Worm (Caenorhabditis elegans) whole organism, L3 larva: Measurements from ENCODE around the gene tbx-38.

Source experiments
- R02D3.7 ChIP-seq: fragments of 150-350 bp; optimal IDR thresholded peaks from 2 replicates; lab custom pipeline; 2014; ENCODE audit warnings: missing biosample characterization, missing genetic modification characterization
- ZK546.5 ChIP-seq: sonication (generic microtip); optimal IDR thresholded peaks from 2 replicates; lab custom pipeline; 2017; ENCODE audit warnings: missing biosample characterization, missing genetic modification characterization
- aly-2 ChIP-seq: fragments of 150-350 bp; optimal IDR thresholded peaks from 2 replicates; lab custom pipeline; 2014; ENCODE audit warnings: missing biosample characterization, missing genetic modification characterization
- ama-1 ChIP-seq: fragments of 150-350 bp; optimal IDR thresholded peaks from 2 replicates; lab custom pipeline; 2018
- ceh-16 ChIP-seq: sonication (generic microtip); optimal IDR thresholded peaks from 2 replicates; lab custom pipeline; 2017; ENCODE audit warnings: missing biosample characterization, missing genetic modification characterization
- ceh-28 ChIP-seq: fragments of 150-350 bp; optimal IDR thresholded peaks from 2 replicates; lab custom pipeline; 2014; ENCODE audit warnings: missing biosample characterization, missing genetic modification reagents, missing genetic modification characterization
- ceh-82 ChIP-seq: fragments of 150-350 bp; optimal IDR thresholded peaks from 2 replicates; lab custom pipeline; 2014; ENCODE audit warnings: missing biosample characterization, missing genetic modification characterization
- ceh-9 ChIP-seq: sonication (generic microtip); optimal IDR thresholded peaks from 2 replicates; lab custom pipeline; 2018; ENCODE audit warnings: missing biosample characterization, missing genetic modification characterization
- daf-12 ChIP-seq: fragments of 150-350 bp; optimal IDR thresholded peaks from 2 replicates; lab custom pipeline; 2014; ENCODE audit warnings: missing biosample characterization, missing genetic modification reagents, missing genetic modification characterization
- egl-27 ChIP-seq: sonication (generic microtip); optimal IDR thresholded peaks from 4 replicates; lab custom pipeline; 2017; ENCODE audit warnings: missing biosample characterization, missing genetic modification reagents, missing genetic modification characterization
- egl-5 ChIP-seq: fragments of 150-350 bp; optimal IDR thresholded peaks from 2 replicates; lab custom pipeline; 2017; ENCODE audit warnings: missing biosample characterization, missing genetic modification reagents, missing genetic modification characterization, inconsistent platforms
- elt-1 ChIP-seq: fragments of 150-350 bp; optimal IDR thresholded peaks from 2 replicates; lab custom pipeline; 2014; ENCODE audit warnings: missing biosample characterization, missing genetic modification characterization
- elt-2 ChIP-seq: sonication (generic microtip); optimal IDR thresholded peaks from 2 replicates; lab custom pipeline; 2016; ENCODE audit warnings: missing genetic modification reagents, mild to moderate bottlenecking, missing genetic modification characterization, missing compliant biosample characterization
- elt-3 ChIP-seq, 3 experiments: fragments of 150-350 bp in 1 of 3; sonication (generic microtip) in 2 of 3; optimal IDR thresholded peaks; 2 replicates in 2 of 3; 4 replicates in 1 of 3; lab custom pipeline; 2014 to 2017; ENCODE audit warnings: missing biosample characterization in 3 of 3, missing genetic modification characterization in 3 of 3
- eor-1 ChIP-seq, 2 experiments: fragments of 150-350 bp; optimal IDR thresholded peaks; 2 replicates each; lab custom pipeline; 2014 to 2018; ENCODE audit warnings: missing biosample characterization in 2 of 2, missing genetic modification characterization in 2 of 2
- fkh-10 ChIP-seq: sonication (generic microtip); optimal IDR thresholded peaks from 2 replicates; lab custom pipeline; 2017; ENCODE audit warnings: missing biosample characterization, missing genetic modification reagents, missing genetic modification characterization
- fkh-2 ChIP-seq: fragments of 150-350 bp; optimal IDR thresholded peaks from 2 replicates; lab custom pipeline; 2014; ENCODE audit warnings: missing biosample characterization, missing genetic modification reagents, missing genetic modification characterization
- fos-1 ChIP-seq: fragments of 150-350 bp; optimal IDR thresholded peaks from 2 replicates; lab custom pipeline; 2014; ENCODE audit warnings: missing biosample characterization, missing genetic modification characterization
- hmg-11 ChIP-seq: sonication (generic microtip); optimal IDR thresholded peaks from 2 replicates; lab custom pipeline; 2016; ENCODE audit warnings: missing genetic modification characterization, missing compliant biosample characterization
- jun-1 ChIP-seq: fragments of 150-350 bp; optimal IDR thresholded peaks from 2 replicates; lab custom pipeline; 2014; ENCODE audit warnings: missing biosample characterization, missing genetic modification reagents, missing genetic modification characterization
- lin-15B ChIP-seq: fragments of 150-350 bp; optimal IDR thresholded peaks from 2 replicates; lab custom pipeline; 2014; ENCODE audit warnings: missing biosample characterization, missing genetic modification characterization
- lin-39 ChIP-seq: fragments of 150-350 bp; optimal IDR thresholded peaks from 2 replicates; lab custom pipeline; 2018; ENCODE audit warnings: missing biosample characterization, missing genetic modification reagents, missing genetic modification characterization
- lsy-12 ChIP-seq: sonication (generic microtip); optimal IDR thresholded peaks from 2 replicates; lab custom pipeline; 2016; ENCODE audit warnings: mild to moderate bottlenecking, missing genetic modification characterization, missing compliant biosample characterization
- mdl-1 ChIP-seq: fragments of 150-350 bp; optimal IDR thresholded peaks from 2 replicates; lab custom pipeline; 2014; ENCODE audit warnings: missing biosample characterization, missing genetic modification characterization
- mml-1 ChIP-seq: fragments of 150-350 bp; sonication (generic microtip); optimal IDR thresholded peaks from 3 replicates; lab custom pipeline; 2014; ENCODE audit warnings: missing biosample characterization, missing genetic modification characterization
- nfya-1 ChIP-seq: sonication (generic microtip); optimal IDR thresholded peaks from 2 replicates; lab custom pipeline; 2017; ENCODE audit warnings: missing genetic modification characterization, mild to moderate bottlenecking, missing compliant biosample characterization, antibody characterized with exemption, moderate library complexity; ENCODE audit not compliant: insufficient read depth
- nhr-11 ChIP-seq: fragments of 150-350 bp; optimal IDR thresholded peaks from 2 replicates; lab custom pipeline; 2014; ENCODE audit warnings: missing biosample characterization, missing genetic modification characterization
- nhr-12 ChIP-seq: fragments of 150-350 bp; optimal IDR thresholded peaks from 2 replicates; lab custom pipeline; 2014; ENCODE audit warnings: missing biosample characterization, missing genetic modification characterization
- nhr-23 ChIP-seq: fragments of 150-350 bp; optimal IDR thresholded peaks from 2 replicates; lab custom pipeline; 2014; ENCODE audit warnings: missing biosample characterization, missing genetic modification reagents, missing genetic modification characterization
- nhr-237 ChIP-seq: fragments of 150-350 bp; optimal IDR thresholded peaks from 2 replicates; lab custom pipeline; 2014; ENCODE audit warnings: missing biosample characterization, missing genetic modification characterization
- nhr-25 ChIP-seq: sonication (generic microtip); optimal IDR thresholded peaks from 2 replicates; lab custom pipeline; 2017; ENCODE audit warnings: missing biosample characterization, missing genetic modification characterization
- nhr-28 ChIP-seq: fragments of 150-350 bp; optimal IDR thresholded peaks from 2 replicates; lab custom pipeline; 2014; ENCODE audit warnings: missing biosample characterization, missing genetic modification characterization
- nhr-43 ChIP-seq: sonication (generic microtip); optimal IDR thresholded peaks from 2 replicates; lab custom pipeline; 2016; ENCODE audit warnings: mild to moderate bottlenecking, missing genetic modification characterization, missing compliant biosample characterization; ENCODE audit not compliant: poor library complexity, severe bottlenecking
- nhr-67 ChIP-seq: fragments of 150-350 bp; optimal IDR thresholded peaks from 2 replicates; lab custom pipeline; 2014; ENCODE audit warnings: missing biosample characterization, missing genetic modification characterization
- nhr-76 ChIP-seq: fragments of 150-350 bp; sonication (generic microtip); optimal IDR thresholded peaks from 5 replicates; lab custom pipeline; 2014; ENCODE audit warnings: missing biosample characterization, missing genetic modification characterization
- nhr-77 ChIP-seq: fragments of 150-350 bp; optimal IDR thresholded peaks from 2 replicates; lab custom pipeline; 2014; ENCODE audit warnings: missing biosample characterization, missing genetic modification characterization
- pha-4 ChIP-seq: fragments of 150-350 bp; optimal IDR thresholded peaks from 2 replicates; lab custom pipeline; 2014; ENCODE audit warnings: missing biosample characterization, missing genetic modification reagents, missing genetic modification characterization
- pqm-1 ChIP-seq: fragments of 150-350 bp; optimal IDR thresholded peaks from 2 replicates; lab custom pipeline; 2017; ENCODE audit warnings: missing biosample characterization, missing genetic modification characterization, inconsistent platforms
- sea-2 ChIP-seq: fragments of 150-350 bp; sonication (generic microtip); optimal IDR thresholded peaks from 4 replicates; lab custom pipeline; 2014; ENCODE audit warnings: missing biosample characterization, missing genetic modification reagents, missing genetic modification characterization
- skn-1 ChIP-seq: fragments of 150-350 bp; optimal IDR thresholded peaks from 2 replicates; lab custom pipeline; 2014; ENCODE audit warnings: missing biosample characterization, missing genetic modification characterization
- snpc-4 ChIP-seq: fragments of 150-350 bp; optimal IDR thresholded peaks from 2 replicates; lab custom pipeline; 2014; ENCODE audit warnings: missing biosample characterization, missing genetic modification characterization
- tbx-2 ChIP-seq: sonication (generic microtip); optimal IDR thresholded peaks from 2 replicates; lab custom pipeline; 2016; ENCODE audit warnings: mild to moderate bottlenecking, missing genetic modification characterization, missing compliant biosample characterization
- unc-39 ChIP-seq: sonication (generic microtip); optimal IDR thresholded peaks from 4 replicates; lab custom pipeline; 2017; ENCODE audit warnings: missing biosample characterization, missing genetic modification characterization
- unc-62 ChIP-seq: fragments of 150-350 bp; sonication (generic microtip); optimal IDR thresholded peaks from 4 replicates; lab custom pipeline; 2014; ENCODE audit warnings: missing biosample characterization, missing genetic modification reagents, missing genetic modification characterization
- zag-1 ChIP-seq: fragments of 150-350 bp; optimal IDR thresholded peaks from 2 replicates; lab custom pipeline; 2014; ENCODE audit warnings: missing biosample characterization, missing genetic modification characterization
- ztf-11 ChIP-seq: fragments of 150-350 bp; optimal IDR thresholded peaks from 2 replicates; lab custom pipeline; 2014; ENCODE audit warnings: missing biosample characterization, missing genetic modification characterization
- ztf-4 ChIP-seq: fragments of 150-350 bp; optimal IDR thresholded peaks from 2 replicates; lab custom pipeline; 2014; ENCODE audit warnings: missing biosample characterization, missing genetic modification characterization

tbx-38 gene

DNA sequence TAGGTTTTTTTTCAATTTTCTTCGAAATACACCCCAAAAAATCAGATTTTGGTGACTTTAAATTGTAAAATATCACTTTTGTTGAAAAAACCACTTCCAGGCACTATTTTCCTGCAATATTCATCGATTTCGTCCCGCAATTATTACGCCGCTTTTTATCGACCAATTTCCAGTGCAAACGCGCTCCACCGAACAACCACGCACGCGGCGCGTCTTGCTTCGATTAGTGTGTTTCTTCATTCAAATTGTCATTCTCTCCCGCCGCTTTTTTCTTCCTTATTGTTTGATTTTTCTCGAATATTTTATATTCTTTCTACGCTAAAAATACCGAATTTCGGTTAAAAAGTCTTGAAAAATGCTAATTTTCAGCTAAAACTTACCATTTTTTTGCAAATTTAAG lies 39.8 kb upstream of the tbx-38 start:
- TF ChIP-seq zag-1 (tag; lab: Kevin White, UChicago) (no peak), ceh-9 (no peak), hmg-11 (peak; percentile 46), ceh-16 (tag; lab: Kevin White, UChicago) (no peak), ztf-11 (tag; lab: Kevin White, UChicago) (no peak), nfya-1 (peak; percentile 91), pha-4 (tag; lab: Kevin White, UChicago) (peak; percentile 78), nhr-76 (tag; lab: Kevin White, UChicago) (no peak), snpc-4 (peak; percentile 85), elt-2 (tag; lab: Kevin White, UChicago) (peak; percentile 48), mdl-1 (tag; lab: Kevin White, UChicago) (no peak), ZK546.5 (tag; lab: Kevin White, UChicago) (no peak), nhr-25 (tag; lab: Kevin White, UChicago) (peak; percentile 60), R02D3.7 (tag; lab: Kevin White, UChicago) (no peak), ama-1 (lab: Kevin White, UChicago) (no peak), nhr-77 (tag; lab: Kevin White, UChicago) (no peak), fos-1 (no peak), elt-1 (tag; lab: Kevin White, UChicago) (no peak), nhr-28 (tag; lab: Kevin White, UChicago) (no peak), nhr-67 (tag; lab: Kevin White, UChicago) (no peak), unc-39 (no peak), daf-12 (tag; lab: Kevin White, UChicago) (no peak), tbx-2 (tag; lab: Kevin White, UChicago) (no peak), lin-39 (peak; percentile 94), lin-15B (peak; percentile 86), ceh-82 (tag; lab: Kevin White, UChicago) (no peak), ceh-28 (no peak), egl-27 (tag; lab: Kevin White, UChicago) (no peak), aly-2 (tag; lab: Kevin White, UChicago) (no peak), lsy-12 (tag; lab: Kevin White, UChicago) (peak; percentile 18), egl-5 (tag; lab: Kevin White, UChicago) (peak; percentile 69), eor-1 (tag; optimal IDR thresholded peaks at IDR 0.05; lab: Kevin White, UChicago) (no peak), skn-1 (tag; lab: Kevin White, UChicago) (peak; percentile 54), jun-1 (tag; lab: Kevin White, UChicago) (no peak), pqm-1 (tag; lab: Kevin White, UChicago) (no peak), nhr-23 (tag; lab: Kevin White, UChicago) (no peak), fkh-10 (GFP tag; lab: Kevin White, UChicago) (peak; percentile 25), ztf-4 (tag; lab: Kevin White, UChicago) (no peak), nhr-237 (tag; lab: Kevin White, UChicago) (no peak), unc-62 (GFP tag; lab: Kevin White, UChicago) (no peak), fkh-2 (tag; lab: Kevin White, UChicago) (no peak), sea-2 (no peak), nhr-43 (tag; lab: Kevin White, UChicago) (no peak), elt-3 (tag; optimal IDR thresholded peaks at IDR 0.05; lab: Kevin White, UChicago) (no peak), mml-1 (tag; lab: Kevin White, UChicago) (no peak), nhr-11 (tag; lab: Kevin White, UChicago) (no peak), nhr-12 (tag; lab: Kevin White, UChicago) (no peak)
